Fruit fly (Drosophila melanogaster): Measurements from ENCODE around the gene CG42337.

CG42337 gene

dm6 chr3L:21239999-21240509 lies 46.9 kb upstream of the CG42337 start (continued):
- no peak for TF ChIP-seq BtbVII (GFP tag; optimal IDR thresholded peaks at IDR 0.05)
- 0 out of 3 replicates have a peak, but pooled peaks have one; percentile 7 for TF ChIP-seq CG11695 (GFP tag; IDR thresholded peaks at IDR 0.05)
- no peak for TF ChIP-seq Fer2 (tag; optimal IDR thresholded peaks at IDR 0.05)
- TF ChIP-seq Gsc (GFP tag; IDR thresholded peaks at IDR 0.05): no peak
- no peak for TF ChIP-seq tin (GFP tag; optimal IDR thresholded peaks at IDR 0.05)
- no peak for TF ChIP-seq CG6254 (GFP tag; optimal IDR thresholded peaks at IDR 0.05)
- no peak for TF ChIP-seq Mes4 (GFP tag; optimal IDR thresholded peaks at IDR 0.05)
- peak; percentile 60 for TF ChIP-seq CG12769 (tag; optimal IDR thresholded peaks at IDR 0.05)
- peak; percentile 71 for TF ChIP-seq CG13287 (GFP tag; IDR thresholded peaks at IDR 0.05; ENCODE audit: partially characterized antibody)
- no peak for TF ChIP-seq salm (tag; optimal IDR thresholded peaks at IDR 0.05)
- peak; percentile 76; the same call in 2 of the 3 replicates for TF ChIP-seq zen2 (GFP tag; IDR thresholded peaks at IDR 0.05; ENCODE audit: partially characterized antibody)
- TF ChIP-seq CG9215 (GFP tag; IDR thresholded peaks at IDR 0.05): no peak
- no peak for TF ChIP-seq toy (GFP tag; IDR thresholded peaks at IDR 0.05)
- TF ChIP-seq Antp (GFP tag; optimal IDR thresholded peaks at IDR 0.05): no peak
- TF ChIP-seq gt (GFP tag; IDR thresholded peaks at IDR 0.05): no peak
- TF ChIP-seq Trl (optimal IDR thresholded peaks at IDR 0.05): peak; percentile 81 to 86
- TF ChIP-seq Trl (GFP tag; optimal IDR thresholded peaks at IDR 0.05): no peak
- no peak for TF ChIP-seq dmrt11E (tag; optimal IDR thresholded peaks at IDR 0.05)
- TF ChIP-seq CG6854 (GFP tag; optimal IDR thresholded peaks at IDR 0.05): no peak

DNA sequence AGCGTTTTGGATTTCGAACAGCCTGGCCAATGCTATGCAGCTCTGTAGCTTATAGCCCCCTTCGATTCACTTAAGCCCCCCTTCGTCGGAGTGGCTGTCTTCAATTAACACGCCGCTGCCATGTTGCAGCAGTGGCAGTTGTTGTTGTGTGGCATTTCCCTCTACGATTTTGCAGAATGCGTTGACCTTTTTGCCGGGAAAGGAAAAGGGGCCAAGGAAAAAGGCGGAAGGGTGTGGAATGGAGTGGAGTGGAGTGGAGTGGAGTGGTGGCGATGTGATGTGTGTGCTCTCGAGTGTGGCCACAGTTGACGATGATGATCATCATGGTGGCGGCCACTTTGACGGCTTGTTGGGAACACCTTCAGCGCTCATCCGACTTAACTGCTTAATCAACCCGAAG lies 45.2 kb upstream of the CG42337 start:
- TF ChIP-seq Ets65A (GFP tag): peak; percentile 59
- no peak for TF ChIP-seq NFAT (GFP tag; IDR thresholded peaks at IDR 0.05)
- TF ChIP-seq Drgx (GFP tag; IDR thresholded peaks at IDR 0.05): 0 out of 2 replicates have a peak, but pooled peaks have one; percentile 9

- no peak for TF ChIP-seq cwo (GFP tag; optimal IDR thresholded peaks at IDR 0.05)
- no peak for TF ChIP-seq zf30C (GFP tag; optimal IDR thresholded peaks at IDR 0.05)
- TF ChIP-seq Dfd (GFP tag; optimal IDR thresholded peaks at IDR 0.05): no peak
- TF ChIP-seq gsb-n (tag; optimal IDR thresholded peaks at IDR 0.05): no peak
- no peak for TF ChIP-seq nerfin-2 (GFP tag; IDR thresholded peaks at IDR 0.05; ENCODE audit: partially characterized antibody)
- TF ChIP-seq CG14050 (GFP tag; IDR thresholded peaks at IDR 0.05): no peak
- TF ChIP-seq Ets65A (GFP tag): peak; percentile 14
- 0 out of 2 replicates have a peak, but pooled peaks have one; percentile 7 for TF ChIP-seq CG4730 (GFP tag; IDR thresholded peaks at IDR 0.05)
- peak in 1 of 2 experiments; percentile 86 for TF ChIP-seq bsh (GFP tag; optimal IDR thresholded peaks at IDR 0.05)
- TF ChIP-seq dan (GFP tag; IDR thresholded peaks at IDR 0.05): no peak
- no peak for TF ChIP-seq CG16813 (GFP tag; IDR thresholded peaks at IDR 0.05; ENCODE audit: partially characterized antibody)
- TF ChIP-seq Drgx (GFP tag; IDR thresholded peaks at IDR 0.05): peak; percentile 78
- TF ChIP-seq aop (GFP tag; IDR thresholded peaks at IDR 0.05): no peak
Observed at dm6 chr3L:21236959-21237551, 43.9 kb upstream of the CG42337 start.

- TF ChIP-seq CG4404 (GFP tag; IDR thresholded peaks at IDR 0.05) (no peak), CG3847 (GFP tag; IDR thresholded peaks at IDR 0.05) (0 out of 2 replicates have a peak, but pooled peaks have one; percentile 13)
Observed at dm6 chr3L:21230762-21231161, 37.6 kb upstream of the CG42337 start.

Measured in whole organism, embryonic.